Fruit fly (Drosophila melanogaster): ENCODE data around the gene wkd.

wkd gene

dm6 chr3R:11628416-11629041 is 47.2 kb downstream of the wkd start, which contains the start of gene CG14712 (continued):
- TF ChIP-seq Kr (GFP tag; optimal IDR thresholded peaks at IDR 0.05) = no peak
- TF ChIP-seq Hsf (GFP tag; optimal IDR thresholded peaks at IDR 0.05) = peak; percentile 12
- no peak for TF ChIP-seq Chrac-16 (GFP tag; optimal IDR thresholded peaks at IDR 0.05)
- peak in 1 of 3 experiments; percentile 15 for TF ChIP-seq lola (GFP tag; optimal IDR thresholded peaks at IDR 0.05)
- TF ChIP-seq gcm2 (GFP tag; optimal IDR thresholded peaks at IDR 0.05) = no peak
- peak; percentile 36 for TF ChIP-seq CG18764 (GFP tag; optimal IDR thresholded peaks at IDR 0.05)
- peak; percentile 75 for TF ChIP-seq ftz-f1 (GFP tag; optimal IDR thresholded peaks at IDR 0.05)
- no peak for TF ChIP-seq br (optimal IDR thresholded peaks at IDR 0.05)
- no peak for TF ChIP-seq danr (GFP tag; IDR thresholded peaks at IDR 0.05)
- TF ChIP-seq HLH54F (GFP tag; optimal IDR thresholded peaks at IDR 0.05) = peak; percentile 5
- peak; percentile 55 for TF ChIP-seq HmgZ (tag; optimal IDR thresholded peaks at IDR 0.05)
- peak; percentile 44 for TF ChIP-seq CG34224 (GFP tag; IDR thresholded peaks at IDR 0.05; ENCODE audit: partially characterized antibody)
- TF ChIP-seq sob (GFP tag; IDR thresholded peaks at IDR 0.05) = 0 out of 2 replicates have a peak, but pooled peaks have one; percentile 10
- TF ChIP-seq vfl (GFP tag; optimal IDR thresholded peaks at IDR 0.05) = peak; percentile 7
- TF ChIP-seq CG10267 (tag; optimal IDR thresholded peaks at IDR 0.05) = peak; percentile 69
- TF ChIP-seq CG3065 (GFP tag; optimal IDR thresholded peaks at IDR 0.05) = no peak
- TF ChIP-seq CG12299 (tag; optimal IDR thresholded peaks at IDR 0.05) = peak; percentile 35
- peak; percentile 96 for TF ChIP-seq E2f2 (GFP tag; IDR thresholded peaks at IDR 0.05)
- TF ChIP-seq Dp (GFP tag; optimal IDR thresholded peaks at IDR 0.05) = peak; percentile 97
- no peak for TF ChIP-seq CG11398 (GFP tag; optimal IDR thresholded peaks at IDR 0.05)
- TF ChIP-seq sens (GFP tag) = peak; percentile 80
- no peak for TF ChIP-seq ERR (GFP tag; optimal IDR thresholded peaks at IDR 0.05)
- TF ChIP-seq insv (GFP tag; optimal IDR thresholded peaks at IDR 0.05) = peak in 1 of 2 experiments; percentile 22
- TF ChIP-seq Tbp (GFP tag; optimal IDR thresholded peaks at IDR 0.05) = no peak
- peak; percentile 89 for TF ChIP-seq trem (tag; optimal IDR thresholded peaks at IDR 0.05)
- no peak for TF ChIP-seq CG12744 (GFP tag; optimal IDR thresholded peaks at IDR 0.05)
- peak; percentile 67 for TF ChIP-seq sna (GFP tag; IDR thresholded peaks at IDR 0.05; ENCODE audit: partially characterized antibody)
- peak; percentile 100 for TF ChIP-seq CG2116 (GFP tag; optimal IDR thresholded peaks at IDR 0.05)
- TF ChIP-seq CG14050 (GFP tag; IDR thresholded peaks at IDR 0.05) = no peak
- peak; percentile 11 for TF ChIP-seq CG13775 (GFP tag; optimal IDR thresholded peaks at IDR 0.05)
- TF ChIP-seq CG6791 (GFP tag; IDR thresholded peaks at IDR 0.05; ENCODE audit: partially characterized antibody) = 0 out of 3 replicates have a peak, but pooled peaks have one; percentile 40
- TF ChIP-seq phol (tag; optimal IDR thresholded peaks at IDR 0.05) = peak; percentile 72
- TF ChIP-seq HLHmδ (GFP tag; optimal IDR thresholded peaks at IDR 0.05) = no peak
- TF ChIP-seq onecut (GFP tag; IDR thresholded peaks at IDR 0.05) = no peak
- TF ChIP-seq Nf-YC (tag; optimal IDR thresholded peaks at IDR 0.05) = peak; percentile 43
- peak; percentile 68 for TF ChIP-seq MBD-R2 (GFP tag; IDR thresholded peaks at IDR 0.05)
- TF ChIP-seq vvl (GFP tag; IDR thresholded peaks at IDR 0.05) = 0 out of 2 replicates have a peak, but pooled peaks have one; percentile 40
- TF ChIP-seq GATAe (GFP tag; conservative IDR thresholded peaks at IDR 0.05) = no peak
- TF ChIP-seq Doc2 (GFP tag; IDR thresholded peaks at IDR 0.05) = no peak
- no peak for TF ChIP-seq ash1 (GFP tag; optimal IDR thresholded peaks at IDR 0.05)
- TF ChIP-seq repo (GFP tag; optimal IDR thresholded peaks at IDR 0.05) = no peak
- peak; percentile 48; the same call in 1 of the 2 replicates for TF ChIP-seq nerfin-2 (GFP tag; IDR thresholded peaks at IDR 0.05; ENCODE audit: partially characterized antibody)
- TF ChIP-seq cwo (GFP tag; optimal IDR thresholded peaks at IDR 0.05) = no peak
- TF ChIP-seq bowl (GFP tag; IDR thresholded peaks at IDR 0.05) = no peak
- peak; percentile 22; the same call in 1 of the 3 replicates for TF ChIP-seq Doc3 (GFP tag; IDR thresholded peaks at IDR 0.05; ENCODE audit: partially characterized antibody)
- TF ChIP-seq BtbVII (GFP tag; optimal IDR thresholded peaks at IDR 0.05) = no peak
- peak; percentile 92 for TF ChIP-seq YL-1 (GFP tag; optimal IDR thresholded peaks at IDR 0.05)
- peak in 1 of 2 experiments; percentile 51 for TF ChIP-seq crp (GFP tag; optimal IDR thresholded peaks at IDR 0.05)
- TF ChIP-seq NfI (GFP tag; optimal IDR thresholded peaks at IDR 0.05) = no peak

All from whole organism, embryonic.